Fruit fly (Drosophila melanogaster): ENCODE measurements around the gene Sfp26Ac.

DNA sequence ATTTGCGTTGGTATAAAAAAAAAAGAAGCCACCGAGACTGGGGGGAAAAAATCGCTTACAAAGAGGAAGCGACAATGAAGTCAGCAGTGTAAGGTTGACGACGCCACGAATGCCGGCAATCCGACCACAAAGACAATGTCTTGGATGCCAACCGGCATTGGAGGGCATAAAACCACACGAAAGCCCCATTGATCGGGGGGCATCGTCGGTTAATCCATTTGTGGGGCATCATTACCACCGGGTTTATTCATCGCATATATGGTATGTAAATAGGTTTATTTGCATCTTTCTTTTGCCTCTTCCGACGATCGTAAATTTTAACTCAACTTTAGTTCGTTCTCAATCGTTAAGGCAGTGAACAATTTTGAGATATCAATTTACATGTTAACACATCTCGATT, 2.4 kb upstream of the Sfp26Ac start:
- TF ChIP-seq cnc (optimal IDR thresholded peaks at IDR 0.05) (no peak), CG5204 (GFP tag; optimal IDR thresholded peaks at IDR 0.05) (no peak), CG7101 (tag; optimal IDR thresholded peaks at IDR 0.05) (no peak), Hr96 (GFP tag; optimal IDR thresholded peaks at IDR 0.05) (no peak), tj (GFP tag; optimal IDR thresholded peaks at IDR 0.05) (no peak), CG7045 (GFP tag; optimal IDR thresholded peaks at IDR 0.05) (no peak), CG11617 (GFP tag; optimal IDR thresholded peaks at IDR 0.05) (no peak), CG12768 (GFP tag; optimal IDR thresholded peaks at IDR 0.05) (no peak)

Measured in whole organism, adult.